Fruit fly (Drosophila melanogaster): ENCODE data around the gene Cpr5C.

DNA sequence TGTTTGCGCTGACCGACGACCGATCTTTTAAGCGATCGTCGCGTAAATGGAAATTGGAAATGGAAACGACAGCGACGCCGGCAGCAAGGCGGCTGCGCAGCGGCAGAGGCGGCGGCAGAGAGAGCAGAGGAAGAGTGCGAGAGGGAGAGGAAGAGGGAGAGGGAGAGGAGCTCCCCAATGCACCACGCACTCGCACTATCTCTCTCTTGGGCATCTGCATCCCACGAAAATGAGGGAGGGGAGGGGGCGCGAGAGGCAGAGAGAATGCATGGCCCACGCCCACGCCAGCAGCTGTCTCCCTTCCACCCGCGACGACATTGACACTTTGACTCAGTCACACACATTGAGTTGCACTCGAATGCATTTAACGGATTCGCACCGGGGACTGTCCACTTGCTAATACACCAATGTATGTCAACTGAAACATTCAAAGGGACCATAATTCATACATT lies 33.7 kb upstream of the Cpr5C start, which contains the start of gene CG3097:
- TF ChIP-seq psq (optimal IDR thresholded peaks at IDR 0.05) (no peak), EcR (GFP tag; optimal IDR thresholded peaks at IDR 0.05) (no peak), usp (GFP tag; optimal IDR thresholded peaks at IDR 0.05) (no peak), Dll (optimal IDR thresholded peaks at IDR 0.05) (peak; percentile 5), CG8478 (optimal IDR thresholded peaks at IDR 0.05) (no peak), pan (optimal IDR thresholded peaks at IDR 0.05) (no peak)
